Fruit fly (Drosophila melanogaster) whole organism, embryonic: ENCODE measurements around the gene CG9747.

Experiments
- Adf1 ChIP-seq: fragments of 200-800 bp; sonication (Bioruptor generic); IDR thresholded peaks from 2 replicates; pipeline ENCODE4 v1.3.6; 2022; ENCODE audit warnings: missing biosample characterization, missing genetic modification characterization
- CG10209 ChIP-seq: fragments of 200-800 bp; sonication (Bioruptor generic); optimal IDR thresholded peaks from 3 replicates; lab custom pipeline; 2017; ENCODE audit warnings: missing biosample characterization, mild to moderate bottlenecking, missing genetic modification characterization, missing genetic modification reagents
- CG11695 ChIP-seq: fragments of 200-800 bp; sonication (Bioruptor generic); IDR thresholded peaks from 3 replicates; pipeline ENCODE4 v1.3.6; 2022; ENCODE audit warnings: missing biosample characterization, missing genetic modification characterization
- CG12236 ChIP-seq: fragments of 200-800 bp; sonication (Bioruptor generic); optimal IDR thresholded peaks from 2 replicates; lab custom pipeline; 2016; ENCODE audit warnings: missing biosample characterization, missing genetic modification characterization
- CG13894 ChIP-seq: fragments of 200-800 bp; sonication (Bioruptor generic); optimal IDR thresholded peaks from 3 replicates; lab custom pipeline; 2018; ENCODE audit warnings: missing biosample characterization, mild to moderate bottlenecking, missing genetic modification characterization, moderate library complexity
- CG14050 ChIP-seq: fragments of 200-800 bp; sonication (Bioruptor generic); IDR thresholded peaks from 3 replicates; pipeline ENCODE4 v1.3.6; 2022; ENCODE audit warnings: missing biosample characterization, missing genetic modification characterization
- CG18011 ChIP-seq: fragments of 200-800 bp; sonication (Bioruptor generic); optimal IDR thresholded peaks from 2 replicates; lab custom pipeline; 2017; ENCODE audit warnings: missing biosample characterization, missing genetic modification characterization, mild to moderate bottlenecking, moderate library complexity, missing genotype
- CG18599 ChIP-seq: fragments of 200-800 bp; sonication (Bioruptor generic); optimal IDR thresholded peaks from 3 replicates; lab custom pipeline; 2017; ENCODE audit warnings: missing biosample characterization, missing genetic modification characterization, mild to moderate bottlenecking, moderate library complexity, missing genetic modification reagents
- CG33557 ChIP-seq: fragments of 200-800 bp; sonication (Bioruptor generic); optimal IDR thresholded peaks from 2 replicates; lab custom pipeline; 2019; ENCODE audit warnings: missing biosample characterization, mild to moderate bottlenecking, missing genetic modification characterization, moderate library complexity
- CG4282 ChIP-seq: fragments of 200-800 bp; sonication (Bioruptor generic); optimal IDR thresholded peaks from 2 replicates; lab custom pipeline; 2016; ENCODE audit warnings: missing biosample characterization, missing genetic modification characterization
- CG7786 ChIP-seq: fragments of 200-800 bp; sonication (Bioruptor generic); optimal IDR thresholded peaks from 2 replicates; lab custom pipeline; 2016; ENCODE audit warnings: missing biosample characterization, missing genetic modification characterization
- CG8089 ChIP-seq: fragments of 200-800 bp; sonication (Bioruptor generic); optimal IDR thresholded peaks from 3 replicates; lab custom pipeline; 2016; ENCODE audit warnings: missing biosample characterization, missing genetic modification characterization
- D19A ChIP-seq: fragments of 200-800 bp; optimal IDR thresholded peaks from 3 replicates; lab custom pipeline; 2019; ENCODE audit warnings: missing biosample characterization, mild to moderate bottlenecking, missing genetic modification characterization, moderate library complexity
- Drgx ChIP-seq: fragments of 200-800 bp; sonication (Bioruptor generic); IDR thresholded peaks from 2 replicates; pipeline ENCODE4 v1.3.6; 2022; ENCODE audit warnings: missing biosample characterization, missing genetic modification characterization
- Fer2 ChIP-seq: fragments of 200-800 bp; sonication (Bioruptor generic); optimal IDR thresholded peaks from 2 replicates; lab custom pipeline; 2018; ENCODE audit warnings: missing biosample characterization, mild to moderate bottlenecking, missing genetic modification characterization, moderate library complexity
- Side ChIP-seq: fragments of 200-800 bp; sonication (Bioruptor generic); optimal IDR thresholded peaks from 2 replicates; lab custom pipeline; 2016; ENCODE audit warnings: missing biosample characterization, missing genetic modification characterization
- Ssrp ChIP-seq: fragments of 200-800 bp; sonication (Bioruptor generic); optimal IDR thresholded peaks from 2 replicates; lab custom pipeline; 2018; ENCODE audit warnings: missing biosample characterization, mild to moderate bottlenecking, missing genetic modification characterization, moderate library complexity
- Trl ChIP-seq, 3 experiments: fragments of >200 bp in 2 of 3; fragments of 200-800 bp in 1 of 3; sonication (Bioruptor generic) in 1 of 3; optimal IDR thresholded peaks; 2 replicates in 1 of 3; 3 replicates in 2 of 3; lab custom pipeline; 2016 to 2017; ENCODE audit warnings: missing biosample characterization in 1 of 3, missing genetic modification characterization in 1 of 3
- Vsx1 ChIP-seq: fragments of 200-800 bp; sonication (Bioruptor generic); optimal IDR thresholded peaks from 2 replicates; lab custom pipeline; 2017; ENCODE audit warnings: missing biosample characterization, mild to moderate bottlenecking, missing genetic modification characterization, missing genetic modification reagents
- cato ChIP-seq: fragments of 200-800 bp; sonication (Bioruptor generic); optimal IDR thresholded peaks from 2 replicates; lab custom pipeline; 2016; ENCODE audit warnings: missing biosample characterization, missing genetic modification characterization, borderline replicate concordance
- chinmo ChIP-seq: fragments of 200-800 bp; sonication (Bioruptor generic); IDR thresholded peaks from 4 replicates; pipeline ENCODE4 v1.3.6; 2022; ENCODE audit warnings: missing biosample characterization, missing genetic modification characterization; ENCODE audit not compliant: partially characterized antibody
- danr ChIP-seq: fragments of 200-800 bp; sonication (Bioruptor generic); IDR thresholded peaks from 2 replicates; pipeline ENCODE4 v1.3.6; 2022; ENCODE audit warnings: missing biosample characterization, missing genetic modification characterization
- fd102C ChIP-seq: fragments of 200-800 bp; sonication (Bioruptor generic); optimal IDR thresholded peaks from 2 replicates; lab custom pipeline; 2018; ENCODE audit warnings: missing biosample characterization, mild to moderate bottlenecking, missing genetic modification characterization, moderate library complexity
- fd3F ChIP-seq: fragments of 200-800 bp; sonication (Bioruptor generic); optimal IDR thresholded peaks from 2 replicates; lab custom pipeline; 2018; ENCODE audit warnings: missing biosample characterization, mild to moderate bottlenecking, missing genetic modification characterization, moderate library complexity
- gt ChIP-seq: fragments of 200-800 bp; sonication (Bioruptor generic); IDR thresholded peaks from 2 replicates; pipeline ENCODE4 v1.3.6; 2022; ENCODE audit warnings: missing biosample characterization, missing genetic modification characterization
- insv ChIP-seq, 2 experiments: fragments of 200-800 bp; sonication (Bioruptor generic); optimal IDR thresholded peaks; 3 replicates each; lab custom pipeline; 2016 to 2018; ENCODE audit warnings: missing biosample characterization in 2 of 2, missing genetic modification characterization in 2 of 2
- jumu ChIP-seq: fragments of 200-800 bp; sonication (Bioruptor generic); optimal IDR thresholded peaks from 3 replicates; lab custom pipeline; 2016; ENCODE audit warnings: missing biosample characterization, missing genetic modification characterization
- lmd ChIP-seq: fragments of 200-800 bp; sonication (Bioruptor generic); IDR thresholded peaks from 2 replicates; pipeline ENCODE4 v1.3.6; 2022; ENCODE audit warnings: missing biosample characterization, missing genetic modification characterization
- lov ChIP-seq, 2 experiments: fragments of 200-800 bp in 1 of 2; fragments of >200 bp in 1 of 2; sonication (Bioruptor generic) in 1 of 2; IDR thresholded peaks in 1 of 2; optimal IDR thresholded peaks in 1 of 2; 2 replicates in 1 of 2; 3 replicates in 1 of 2; pipeline versions ENCODE4 v1.3.6 to Lab custom; 2017 to 2022; ENCODE audit warnings: missing biosample characterization in 1 of 2, missing genetic modification characterization in 1 of 2
- mirr ChIP-seq: fragments of 200-800 bp; sonication (Bioruptor generic); optimal IDR thresholded peaks from 3 replicates; lab custom pipeline; 2018; ENCODE audit warnings: missing biosample characterization, mild to moderate bottlenecking, missing genetic modification characterization
- odd ChIP-seq: fragments of 200-800 bp; sonication (Bioruptor generic); optimal IDR thresholded peaks from 2 replicates; lab custom pipeline; 2017; ENCODE audit warnings: missing biosample characterization, mild to moderate bottlenecking, missing genetic modification characterization
- pnt ChIP-seq: fragments of 200-800 bp; sonication (Bioruptor generic); optimal IDR thresholded peaks from 3 replicates; lab custom pipeline; 2016; ENCODE audit warnings: missing biosample characterization, missing genetic modification characterization
- sr ChIP-seq: fragments of 200-800 bp; sonication (Bioruptor generic); IDR thresholded peaks from 3 replicates; pipeline ENCODE4 v1.3.6; 2022; ENCODE audit warnings: missing biosample characterization, missing genetic modification characterization
- vfl ChIP-seq: fragments of 200-800 bp; sonication (Bioruptor generic); optimal IDR thresholded peaks from 2 replicates; lab custom pipeline; 2016; ENCODE audit warnings: missing biosample characterization, missing genetic modification characterization
- wek ChIP-seq: fragments of 200-800 bp; sonication (Bioruptor generic); optimal IDR thresholded peaks from 3 replicates; lab custom pipeline; 2018; ENCODE audit warnings: missing biosample characterization, mild to moderate bottlenecking, missing genetic modification characterization, moderate library complexity

The CG9747 gene

DNA sequence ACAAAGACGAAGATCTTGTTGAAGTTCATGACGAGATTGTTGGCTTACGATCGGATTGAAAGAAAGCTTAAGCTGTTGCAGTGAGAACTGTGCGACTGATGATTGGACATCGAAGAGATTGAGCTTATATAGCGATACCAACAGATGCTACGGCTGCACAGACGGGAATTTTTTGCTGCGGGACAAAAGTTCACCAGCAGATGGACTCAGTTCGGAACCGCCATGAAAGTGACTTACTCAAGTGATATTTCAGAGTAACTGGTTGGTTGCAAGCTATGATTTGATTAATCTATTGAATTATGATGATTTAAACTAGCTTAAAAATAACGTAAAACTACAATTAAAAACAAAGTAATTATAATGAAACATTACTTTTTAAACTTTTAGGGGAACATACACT lies 22.6 kb upstream of the CG9747 start, which contains the start of gene CecB:
Gene CecB (minus strand): TSS at position 101 of the 400 bp plus-strand sequence.
- TF ChIP-seq CG4282 = no peak
- TF ChIP-seq Drgx = no peak
- TF ChIP-seq sr (GFP tag; lab: Robert Waterston, UW) = no peak
- TF ChIP-seq jumu (GFP tag; lab: Kevin White, UChicago) = no peak
- TF ChIP-seq CG18599 (GFP tag; lab: Kevin White, UChicago) = no peak
- no peak for TF ChIP-seq pnt (GFP tag; lab: Kevin White, UChicago)
- no peak for TF ChIP-seq fd102C
- TF ChIP-seq gt (GFP tag; lab: Robert Waterston, UW) = no peak
- no peak for TF ChIP-seq CG11695
- no peak for TF ChIP-seq fd3F (GFP tag; lab: Kevin White, UChicago)
- no peak for TF ChIP-seq danr (GFP tag; lab: Robert Waterston, UW)
- no peak for TF ChIP-seq Trl (optimal IDR thresholded peaks at IDR 0.05; lab: Kevin White, UChicago)
- no peak for TF ChIP-seq Trl (GFP tag; optimal IDR thresholded peaks at IDR 0.05; lab: Kevin White, UChicago)
- TF ChIP-seq Ssrp (tag; lab: Kevin White, UChicago) = no peak
- no peak for TF ChIP-seq lmd (GFP tag; lab: Robert Waterston, UW)
- no peak for TF ChIP-seq CG8089
- TF ChIP-seq Vsx1 = no peak
- no peak for TF ChIP-seq mirr
- TF ChIP-seq Side (GFP tag; lab: Kevin White, UChicago) = no peak

DNA sequence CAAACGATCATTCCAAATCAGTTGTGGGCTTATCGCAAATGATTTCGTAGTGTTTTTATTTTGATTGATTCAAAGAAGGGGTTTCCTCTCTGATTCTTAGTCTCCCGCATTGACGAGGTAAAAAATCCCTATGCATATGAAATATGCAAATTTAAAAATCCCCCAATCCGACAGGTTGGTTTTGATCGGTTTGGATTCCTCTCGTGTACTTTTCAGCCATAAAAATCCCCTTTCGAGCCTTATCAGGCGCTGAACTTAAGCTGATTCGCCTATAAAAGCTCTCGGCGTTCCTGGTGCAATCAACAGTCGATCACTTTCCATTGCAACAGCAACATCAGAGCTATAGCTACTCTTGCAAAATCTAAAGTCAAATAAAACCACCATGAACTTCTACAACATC lies 20.8 kb upstream of the CG9747 start, which contains the start of gene CecA2:
Gene CecA2 (plus strand): TSS at position 301 of the 400 bp plus-strand sequence.
- TF ChIP-seq lov (optimal IDR thresholded peaks at IDR 0.05; lab: Kevin White, UChicago) = no peak
- TF ChIP-seq lov (GFP tag; IDR thresholded peaks at IDR 0.05; lab: Robert Waterston, UW) = 0 out of 3 replicates have a peak, but pooled peaks have one; percentile 10
- TF ChIP-seq Fer2 (tag; lab: Kevin White, UChicago) = no peak
- no peak for TF ChIP-seq insv (GFP tag; optimal IDR thresholded peaks at IDR 0.05; lab: Kevin White, UChicago)
- no peak for TF ChIP-seq D19A (tag; lab: Kevin White, UChicago)
- TF ChIP-seq CG14050 = no peak
- no peak for TF ChIP-seq CG10209 (GFP tag; lab: Kevin White, UChicago)
- TF ChIP-seq, all 482 proteins: peak for 1

DNA sequence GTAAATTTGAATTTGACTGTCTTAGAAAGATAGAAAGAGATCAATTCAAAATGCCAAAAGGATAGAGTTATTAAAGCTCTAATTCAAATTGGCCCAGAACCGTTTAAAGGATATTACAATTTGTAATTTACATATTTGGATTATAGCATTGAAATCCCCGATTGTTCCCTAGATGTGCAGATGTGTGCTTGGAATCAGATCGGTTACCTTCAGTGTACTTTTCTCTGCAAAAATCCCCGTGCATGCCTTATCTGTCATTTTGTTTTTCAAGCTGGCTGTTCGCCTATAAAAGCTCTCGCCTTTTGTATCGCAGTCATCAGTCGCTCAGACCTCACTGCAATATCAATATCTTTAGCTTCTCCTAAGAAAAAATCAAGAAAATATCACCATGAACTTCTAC lies 19.5 kb upstream of the CG9747 start, which contains the start of gene CecA1:
Gene CecA1 (plus strand): TSS at position 315 of the 400 bp plus-strand sequence.
- TF ChIP-seq Adf1 (GFP tag; lab: Robert Waterston, UW) = no peak
- TF ChIP-seq wek (GFP tag; lab: Kevin White, UChicago) = no peak
- TF ChIP-seq chinmo (GFP tag; lab: Robert Waterston, UW) = 0 out of 4 replicates have a peak, but pooled peaks have one; percentile 56

DNA sequence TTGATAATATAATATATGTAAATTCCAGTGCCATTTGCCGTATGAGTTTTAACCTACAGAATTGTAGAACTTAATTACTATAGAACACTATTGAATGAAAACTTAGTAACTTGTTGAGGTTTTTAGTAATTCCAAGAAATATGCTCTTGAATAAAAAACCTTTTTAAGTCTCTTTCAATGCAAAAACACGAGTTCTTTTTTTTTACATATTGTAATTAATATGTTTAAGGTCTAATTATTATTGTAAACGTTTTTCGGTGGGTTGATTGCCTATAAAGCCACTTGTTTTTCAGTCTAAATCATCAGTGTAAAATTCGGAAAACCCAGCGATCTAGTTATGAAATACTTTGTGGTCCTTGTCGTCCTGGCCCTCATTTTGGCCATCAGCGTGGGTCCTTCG lies 18.6 kb upstream of the CG9747 start, which contains the start of gene Anp:
Gene Anp (plus strand): TSS at position 301 of the 400 bp plus-strand sequence.
- TF ChIP-seq CG33557 = no peak
- TF ChIP-seq odd (GFP tag; lab: Kevin White, UChicago) = no peak
- TF ChIP-seq CG18011 (GFP tag; lab: Kevin White, UChicago) = no peak
- no peak for TF ChIP-seq CG12236 (GFP tag; lab: Kevin White, UChicago)
- TF ChIP-seq CG7786 (GFP tag; lab: Kevin White, UChicago) = no peak
- TF ChIP-seq vfl (GFP tag; lab: Kevin White, UChicago) = no peak
- no peak for TF ChIP-seq cato (GFP tag; lab: Kevin White, UChicago)
- no peak for TF ChIP-seq CG13894 (tag; lab: Kevin White, UChicago)
- TF ChIP-seq, all 482 proteins: peak for 0
